Fruit fly (Drosophila melanogaster): ENCODE measurements around the gene CG7600.

CG7600 gene

DNA sequence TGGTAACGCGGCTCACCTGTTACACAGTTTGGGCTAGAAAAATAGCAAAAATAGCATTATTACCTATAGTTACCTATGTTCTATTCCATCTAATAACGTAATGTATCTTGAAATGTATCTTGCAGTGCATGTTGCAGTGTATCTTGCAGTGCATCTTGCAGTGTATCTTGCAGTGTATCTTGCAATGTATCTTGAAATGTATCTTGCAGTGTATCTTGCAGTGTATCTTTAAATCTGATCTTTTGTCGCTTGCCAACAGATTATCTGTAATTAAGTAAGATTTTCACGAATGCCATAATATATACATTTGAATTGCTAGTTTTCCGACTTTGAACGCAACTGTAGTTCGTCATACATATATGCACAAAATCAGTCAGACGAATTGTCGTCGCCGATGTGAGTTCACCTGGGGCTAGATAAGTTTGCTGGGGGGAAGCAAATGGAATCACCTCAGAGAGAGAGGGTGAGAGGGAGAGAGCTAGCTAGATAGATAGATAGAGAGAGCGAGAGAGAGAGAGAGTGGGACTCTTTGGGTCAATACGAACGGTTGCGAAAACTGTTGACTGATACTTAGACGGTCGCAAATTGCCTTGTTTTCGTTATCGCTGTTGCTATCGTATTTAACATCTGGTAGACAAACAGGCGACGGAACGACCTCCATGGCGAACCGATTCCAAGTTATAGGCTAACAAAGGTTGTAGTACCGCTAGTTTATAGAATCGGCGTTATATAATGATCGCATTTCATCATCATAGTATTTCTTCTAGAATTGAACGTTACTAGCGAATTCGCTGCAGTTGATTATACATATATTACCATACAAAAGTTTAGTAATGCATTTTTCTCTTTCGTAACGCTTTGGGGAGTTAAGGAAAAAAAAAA, 32.1 kb downstream of the CG7600 start (continued):
- peak; percentile 23 for TF ChIP-seq CG17359 (tag; optimal IDR thresholded peaks at IDR 0.05)
- TF ChIP-seq HmgZ (tag; optimal IDR thresholded peaks at IDR 0.05): no peak
- no peak for TF ChIP-seq br (optimal IDR thresholded peaks at IDR 0.05)
- no peak for TF ChIP-seq abd-A (tag; optimal IDR thresholded peaks at IDR 0.05)
- no peak for TF ChIP-seq Sry-β (GFP tag; optimal IDR thresholded peaks at IDR 0.05)
- no peak for TF ChIP-seq CG3065 (GFP tag; optimal IDR thresholded peaks at IDR 0.05)
- no peak for TF ChIP-seq cas (GFP tag; IDR thresholded peaks at IDR 0.05)
- no peak for TF ChIP-seq CG10431 (GFP tag; optimal IDR thresholded peaks at IDR 0.05)
- TF ChIP-seq cad (GFP tag; optimal IDR thresholded peaks at IDR 0.05): no peak
- 0 out of 3 replicates have a peak, but pooled peaks have one; percentile 14 for TF ChIP-seq gce (GFP tag; IDR thresholded peaks at IDR 0.05)
- TF ChIP-seq rib (GFP tag; IDR thresholded peaks at IDR 0.05): peak; percentile 75
- no peak for TF ChIP-seq CG12659 (GFP tag; optimal IDR thresholded peaks at IDR 0.05)
- no peak for TF ChIP-seq Usf (GFP tag; optimal IDR thresholded peaks at IDR 0.05)
- TF ChIP-seq CG10274 (GFP tag; optimal IDR thresholded peaks at IDR 0.05): no peak
- no peak for TF ChIP-seq Ets97D (GFP tag; optimal IDR thresholded peaks at IDR 0.05)
- TF ChIP-seq CG13424 (tag; optimal IDR thresholded peaks at IDR 0.05): no peak
- TF ChIP-seq bowl (GFP tag; IDR thresholded peaks at IDR 0.05): no peak
- peak; percentile 26; the same call in 1 of the 2 replicates for TF ChIP-seq seq (GFP tag; IDR thresholded peaks at IDR 0.05)
- TF ChIP-seq usp (GFP tag; optimal IDR thresholded peaks at IDR 0.05): no peak
- peak; percentile 24; the same call in 1 of the 2 replicates for TF ChIP-seq slbo (GFP tag; IDR thresholded peaks at IDR 0.05)
- TF ChIP-seq pb (GFP tag; optimal IDR thresholded peaks at IDR 0.05): no peak
- TF ChIP-seq Dfd (GFP tag; optimal IDR thresholded peaks at IDR 0.05): no peak
- TF ChIP-seq E2f2 (GFP tag; IDR thresholded peaks at IDR 0.05): no peak
- no peak for TF ChIP-seq h (optimal IDR thresholded peaks at IDR 0.05)
- no peak for TF ChIP-seq CG6683 (GFP tag; optimal IDR thresholded peaks at IDR 0.05)
- no peak for TF ChIP-seq tio (GFP tag; optimal IDR thresholded peaks at IDR 0.05)
- TF ChIP-seq CG13296 (GFP tag; optimal IDR thresholded peaks at IDR 0.05): no peak
- TF ChIP-seq NC2α (GFP tag; optimal IDR thresholded peaks at IDR 0.05): no peak
- TF ChIP-seq hb (GFP tag; IDR thresholded peaks at IDR 0.05; ENCODE audit: partially characterized antibody): no peak
- no peak for TF ChIP-seq CG2129 (GFP tag; IDR thresholded peaks at IDR 0.05; ENCODE audit: partially characterized antibody)
- no peak for TF ChIP-seq Vsx1 (GFP tag; optimal IDR thresholded peaks at IDR 0.05)
- peak; percentile 26 for TF ChIP-seq BtbVII (GFP tag; optimal IDR thresholded peaks at IDR 0.05)
- TF ChIP-seq repo (GFP tag; optimal IDR thresholded peaks at IDR 0.05): no peak
- TF ChIP-seq twi (tag; optimal IDR thresholded peaks at IDR 0.05): no peak
- no peak for TF ChIP-seq CG4360 (GFP tag; IDR thresholded peaks at IDR 0.05)
- TF ChIP-seq CG17186 (GFP tag; optimal IDR thresholded peaks at IDR 0.05): no peak
- peak; percentile 24 for TF ChIP-seq fd102C (GFP tag; optimal IDR thresholded peaks at IDR 0.05)
- peak; percentile 38; the same call in 1 of the 2 replicates for TF ChIP-seq CG32532 (GFP tag; IDR thresholded peaks at IDR 0.05)
- TF ChIP-seq CG9876 (GFP tag; optimal IDR thresholded peaks at IDR 0.05): no peak
- TF ChIP-seq sna (GFP tag; IDR thresholded peaks at IDR 0.05; ENCODE audit: partially characterized antibody): no peak
- TF ChIP-seq Hand (GFP tag; optimal IDR thresholded peaks at IDR 0.05): no peak
- no peak for TF ChIP-seq NfI (GFP tag; optimal IDR thresholded peaks at IDR 0.05)
- no peak for TF ChIP-seq danr (GFP tag; IDR thresholded peaks at IDR 0.05)
- TF ChIP-seq Hr78 (GFP tag; optimal IDR thresholded peaks at IDR 0.05): peak in 1 of 2 experiments; percentile 37
- TF ChIP-seq Hr39 (optimal IDR thresholded peaks at IDR 0.05): no peak
- no peak for TF ChIP-seq gsb (GFP tag; IDR thresholded peaks at IDR 0.05)
- no peak for TF ChIP-seq peb (GFP tag; IDR thresholded peaks at IDR 0.05)
- TF ChIP-seq bab2 (GFP tag; optimal IDR thresholded peaks at IDR 0.05): no peak
- TF ChIP-seq Camta (GFP tag; optimal IDR thresholded peaks at IDR 0.05): no peak
- no peak for TF ChIP-seq CG3838 (GFP tag; optimal IDR thresholded peaks at IDR 0.05)
